Worm (Caenorhabditis elegans): ENCODE results near the gene C28H8.5.

- TF ChIP-seq ceh-82 (tag; optimal IDR thresholded peaks at IDR 0.05) (no peak), mdl-1 (tag; optimal IDR thresholded peaks at IDR 0.05) (no peak), lin-13 (GFP tag; optimal IDR thresholded peaks at IDR 0.05) (no peak), ztf-1 (GFP tag; conservative IDR thresholded peaks at IDR 0.05) (no peak), lin-39 (tag; optimal IDR thresholded peaks at IDR 0.05) (no peak), mab-5 (tag; optimal IDR thresholded peaks at IDR 0.05) (no peak)
Measured at ce11 chrIII:5902558-5902957, 18.5 kb downstream of the C28H8.5 start.
